Comparison of ENCODE assay signal across 4 worm cellular contexts in genomic region chrIII:8981847-8982479, ce11.
TF ChIP-seq lines count a peak whose summit lies in the region.

TSS of gene pde-2 (minus strand) at chrIII:8981897.

TF ChIP-seq in whole organism, L1 larva, 84 proteins besides CTCF, POLR2A, EP300 and RAD21 (continued from another document):
- TF ChIP-seq ceh-82 (tag; optimal IDR thresholded peaks at IDR 0.05; lab: Kevin White, UChicago) (peak in 2 of 3 experiments; percentile 34 to 37), snu-23 (GFP tag; optimal IDR thresholded peaks at IDR 0.05; lab: Kevin White, UChicago) (peak; percentile 60), dsc-1 (tag; optimal IDR thresholded peaks at IDR 0.05; lab: Kevin White, UChicago) (peak; percentile 26), egl-27 (tag; optimal IDR thresholded peaks at IDR 0.05; lab: Kevin White, UChicago) (no peak), ztf-4 (tag; optimal IDR thresholded peaks at IDR 0.05; lab: Kevin White, UChicago) (peak; percentile 33), C16A3.4 (tag; optimal IDR thresholded peaks at IDR 0.05; lab: Kevin White, UChicago) (peak; percentile 14), fkh-8 (tag; optimal IDR thresholded peaks at IDR 0.05; lab: Kevin White, UChicago) (peak; percentile 18), rnt-1 (tag; optimal IDR thresholded peaks at IDR 0.05; lab: Kevin White, UChicago) (peak; percentile 14), skn-1 (tag; optimal IDR thresholded peaks at IDR 0.05; lab: Kevin White, UChicago) (peak; percentile 47), F16B12.6 (tag; optimal IDR thresholded peaks at IDR 0.05; lab: Kevin White, UChicago) (no peak), dpl-1 (GFP tag; optimal IDR thresholded peaks at IDR 0.05; lab: Kevin White, UChicago) (peak; percentile 18 to 37 (median 26)), xbp-1 (tag; optimal IDR thresholded peaks at IDR 0.05; lab: Kevin White, UChicago) (peak; percentile 28), tlp-1 (tag; optimal IDR thresholded peaks at IDR 0.05; lab: Kevin White, UChicago) (no peak), blmp-1 (tag; optimal IDR thresholded peaks at IDR 0.05; lab: Kevin White, UChicago) (peak; percentile 78), nhr-12 (tag; optimal IDR thresholded peaks at IDR 0.05; lab: Kevin White, UChicago) (no peak), fkh-10 (GFP tag; optimal IDR thresholded peaks at IDR 0.05; lab: Kevin White, UChicago) (peak; percentile 63), aha-1 (tag; optimal IDR thresholded peaks at IDR 0.05; lab: Kevin White, UChicago) (no peak), nhr-71 (tag; optimal IDR thresholded peaks at IDR 0.05; lab: Kevin White, UChicago) (peak; percentile 68), nhr-85 (tag; lab: Kevin White, UChicago) (peak; percentile 78), unc-86 (tag; optimal IDR thresholded peaks at IDR 0.05; lab: Kevin White, UChicago) (peak; percentile 5), nhr-19 (GFP tag; conservative IDR thresholded peaks at IDR 0.05; lab: Robert Waterston, UW) (peak; percentile 35; the same call in 1 of the 2 replicates), pax-3 (tag; optimal IDR thresholded peaks at IDR 0.05; lab: Kevin White, UChicago) (no peak), lin-35 (GFP tag; optimal IDR thresholded peaks at IDR 0.05; lab: Kevin White, UChicago) (peak; percentile 8 to 45), tbx-2 (tag; optimal IDR thresholded peaks at IDR 0.05; lab: Kevin White, UChicago) (peak; percentile 54), lir-3 (tag; optimal IDR thresholded peaks at IDR 0.05; lab: Kevin White, UChicago; ENCODE audit: poor library complexity) (peak; percentile 39), lsy-2 (tag; optimal IDR thresholded peaks at IDR 0.05; lab: Kevin White, UChicago) (peak; percentile 47 to 64), mdl-1 (tag; optimal IDR thresholded peaks at IDR 0.05; lab: Kevin White, UChicago) (peak in 1 of 2 experiments; percentile 32)

TF ChIP-seq in whole organism, L2 larva, 48 proteins besides CTCF, POLR2A, EP300 and RAD21 (continued from another document):
- no peak for TF ChIP-seq nhr-23 (tag; optimal IDR thresholded peaks at IDR 0.05; lab: Kevin White, UChicago)
- TF ChIP-seq fos-1 (tag; optimal IDR thresholded peaks at IDR 0.05; lab: Kevin White, UChicago), result peak; percentile 36
- TF ChIP-seq sma-3 (GFP tag; optimal IDR thresholded peaks at IDR 0.05; lab: Kevin White, UChicago), result peak; percentile 6
- TF ChIP-seq mdl-1 (tag; optimal IDR thresholded peaks at IDR 0.05; lab: Kevin White, UChicago), result peak in 1 of 2 experiments; percentile 16
- peak in 1 of 2 experiments; percentile 69 for TF ChIP-seq lsy-2 (tag; optimal IDR thresholded peaks at IDR 0.05; lab: Kevin White, UChicago)
- no peak for TF ChIP-seq ceh-82 (tag; optimal IDR thresholded peaks at IDR 0.05; lab: Kevin White, UChicago)
- no peak for TF ChIP-seq elt-3 (tag; optimal IDR thresholded peaks at IDR 0.05; lab: Kevin White, UChicago)
- TF ChIP-seq C34F6.9 (tag; optimal IDR thresholded peaks at IDR 0.05; lab: Kevin White, UChicago), result peak; percentile 81
- peak; percentile 37 for TF ChIP-seq ztf-4 (tag; optimal IDR thresholded peaks at IDR 0.05; lab: Kevin White, UChicago)
- no peak for TF ChIP-seq nhr-10 (tag; optimal IDR thresholded peaks at IDR 0.05; lab: Kevin White, UChicago)
- TF ChIP-seq nhr-6 (tag; optimal IDR thresholded peaks at IDR 0.05; lab: Kevin White, UChicago), result peak; percentile 61
- TF ChIP-seq sem-4 (tag; optimal IDR thresholded peaks at IDR 0.05; lab: Kevin White, UChicago), result peak; percentile 76
- TF ChIP-seq nhr-12 (tag; optimal IDR thresholded peaks at IDR 0.05; lab: Kevin White, UChicago), result no peak
- TF ChIP-seq unc-62 (GFP tag; optimal IDR thresholded peaks at IDR 0.05; lab: Kevin White, UChicago), result no peak
- TF ChIP-seq skn-1 (tag; optimal IDR thresholded peaks at IDR 0.05; lab: Kevin White, UChicago), result no peak
- TF ChIP-seq ztf-1 (GFP tag; conservative IDR thresholded peaks at IDR 0.05; lab: Robert Waterston, UW), result no peak
- peak; percentile 75 for TF ChIP-seq zag-1 (tag; optimal IDR thresholded peaks at IDR 0.05; lab: Kevin White, UChicago)
- TF ChIP-seq peb-1 (tag; optimal IDR thresholded peaks at IDR 0.05; lab: Kevin White, UChicago), result no peak
- no peak for TF ChIP-seq mbf-1 (tag; optimal IDR thresholded peaks at IDR 0.05; lab: Kevin White, UChicago)
- TF ChIP-seq Y55F3AM.14 (GFP tag; optimal IDR thresholded peaks at IDR 0.05; lab: Kevin White, UChicago), result peak; percentile 12
- peak; percentile 68 for TF ChIP-seq F13H6.1 (tag; optimal IDR thresholded peaks at IDR 0.05; lab: Kevin White, UChicago)
- TF ChIP-seq nhr-77 (tag; optimal IDR thresholded peaks at IDR 0.05; lab: Kevin White, UChicago), result no peak
- peak; percentile 74 for TF ChIP-seq sma-9 (GFP tag; optimal IDR thresholded peaks at IDR 0.05; lab: Kevin White, UChicago)
- TF ChIP-seq sma-9 (tag; optimal IDR thresholded peaks at IDR 0.05; lab: Kevin White, UChicago), result no peak
- TF ChIP-seq crh-2 (tag; optimal IDR thresholded peaks at IDR 0.05; lab: Kevin White, UChicago), result peak; percentile 77
- peak; percentile 11 for TF ChIP-seq lin-13 (GFP tag; optimal IDR thresholded peaks at IDR 0.05; lab: Kevin White, UChicago)
- TF ChIP-seq mab-5 (tag; optimal IDR thresholded peaks at IDR 0.05; lab: Kevin White, UChicago), result no peak
- TF ChIP-seq snpc-4 (tag; optimal IDR thresholded peaks at IDR 0.05; lab: Kevin White, UChicago), result peak; percentile 61

TF ChIP-seq in whole organism, L3 larva, 47 proteins besides CTCF, POLR2A, EP300 and RAD21 (continued from another document):
- TF ChIP-seq ama-1 (optimal IDR thresholded peaks at IDR 0.05; lab: Kevin White, UChicago) (peak; percentile 67), lin-15B (tag; optimal IDR thresholded peaks at IDR 0.05; lab: Kevin White, UChicago) (peak; percentile 31), nhr-23 (tag; optimal IDR thresholded peaks at IDR 0.05; lab: Kevin White, UChicago) (peak; percentile 25), snpc-4 (tag; optimal IDR thresholded peaks at IDR 0.05; lab: Kevin White, UChicago) (peak; percentile 23), nhr-43 (tag; optimal IDR thresholded peaks at IDR 0.05; lab: Kevin White, UChicago; ENCODE audit: poor library complexity, severe bottlenecking) (peak; percentile 46), ceh-28 (tag; optimal IDR thresholded peaks at IDR 0.05; lab: Kevin White, UChicago) (peak; percentile 7)

TF ChIP-seq in whole organism, L4 larva, 104 proteins besides CTCF, POLR2A, EP300 and RAD21 (continued from another document):
- TF ChIP-seq mep-1 (tag; optimal IDR thresholded peaks at IDR 0.05; lab: Kevin White, UChicago), result peak; percentile 62
- TF ChIP-seq ctbp-1 (GFP tag; IDR thresholded peaks at IDR 0.05; lab: Robert Waterston, UW), result peak; percentile 76
- peak in 1 of 2 experiments; percentile 76 for TF ChIP-seq lsy-2 (tag; optimal IDR thresholded peaks at IDR 0.05; lab: Kevin White, UChicago)
- TF ChIP-seq nhr-11 (tag; optimal IDR thresholded peaks at IDR 0.05; lab: Kevin White, UChicago), result peak; percentile 41
- no peak for TF ChIP-seq lin-38 (GFP tag; IDR thresholded peaks at IDR 0.05; lab: Robert Waterston, UW)
- TF ChIP-seq lin-29 (GFP tag; IDR thresholded peaks at IDR 0.05; lab: Robert Waterston, UW), result no peak
- peak; percentile 51 for TF ChIP-seq ces-1 (GFP tag; optimal IDR thresholded peaks at IDR 0.05; lab: Kevin White, UChicago)
- TF ChIP-seq aha-1 (tag; lab: Kevin White, UChicago), result peak; percentile 78
- no peak for TF ChIP-seq saeg-2 (GFP tag; IDR thresholded peaks at IDR 0.05; lab: Robert Waterston, UW)
- TF ChIP-seq nhr-28 (tag; optimal IDR thresholded peaks at IDR 0.05; lab: Kevin White, UChicago), result peak; percentile 14
- TF ChIP-seq rbr-2 (tag; optimal IDR thresholded peaks at IDR 0.05; lab: Kevin White, UChicago), result peak; percentile 52
- TF ChIP-seq jun-1 (tag; optimal IDR thresholded peaks at IDR 0.05; lab: Kevin White, UChicago), result no peak
- TF ChIP-seq nhr-25 (tag; optimal IDR thresholded peaks at IDR 0.05; lab: Kevin White, UChicago; ENCODE audit: borderline replicate concordance, insufficient read depth), result peak; percentile 30
- peak; percentile 40; the same call in 1 of the 2 replicates for TF ChIP-seq hmg-1.1 (GFP tag; IDR thresholded peaks at IDR 0.05; lab: Robert Waterston, UW)
- no peak for TF ChIP-seq lin-13 (GFP tag; optimal IDR thresholded peaks at IDR 0.05; lab: Kevin White, UChicago)
- TF ChIP-seq fkh-10 (GFP tag; optimal IDR thresholded peaks at IDR 0.05; lab: Kevin White, UChicago), result peak; percentile 70
- TF ChIP-seq mdl-1 (tag; optimal IDR thresholded peaks at IDR 0.05; lab: Kevin White, UChicago), result peak in 1 of 2 experiments; percentile 20
- TF ChIP-seq zfp-3 (GFP tag; conservative IDR thresholded peaks at IDR 0.05; lab: Robert Waterston, UW), result no peak; the same call in 1 of the 2 replicates
